Worm (Caenorhabditis elegans): Measurements from ENCODE around the gene ttr-51.

The ttr-51 gene

DNA sequence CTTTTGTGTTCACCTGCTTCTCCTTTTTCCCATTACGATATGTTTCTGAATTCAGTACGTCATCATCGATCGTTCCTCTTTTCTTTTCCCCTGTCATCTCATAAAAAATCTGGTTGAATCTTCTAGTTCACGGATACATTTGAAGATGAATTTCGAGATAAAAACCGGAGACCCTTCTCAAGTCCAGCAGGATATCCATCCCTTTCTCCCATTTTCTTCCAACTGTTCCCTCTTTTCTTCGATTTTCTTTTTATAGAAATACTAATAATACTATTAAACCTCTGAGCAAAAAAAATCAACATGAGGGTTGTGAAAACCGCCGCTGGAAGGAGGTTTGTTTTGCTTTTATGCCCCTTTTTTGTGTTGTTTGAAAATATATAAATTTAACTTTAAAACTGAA lies 3.8 kb upstream of the ttr-51 start, which contains the start of gene bus-12:
Gene bus-12, plus strand, starts transcription at position 301 of the 400 bp plus-strand sequence.
- TF ChIP-seq nhr-67 (tag; optimal IDR thresholded peaks at IDR 0.05) (no peak), elt-1 (tag; optimal IDR thresholded peaks at IDR 0.05) (no peak), aly-2 (tag; optimal IDR thresholded peaks at IDR 0.05) (no peak), lin-15B (tag; optimal IDR thresholded peaks at IDR 0.05) (no peak), pha-4 (tag; optimal IDR thresholded peaks at IDR 0.05) (no peak), nhr-12 (tag; optimal IDR thresholded peaks at IDR 0.05) (no peak), ZK546.5 (tag; optimal IDR thresholded peaks at IDR 0.05) (no peak), snpc-4 (tag; optimal IDR thresholded peaks at IDR 0.05) (no peak), nhr-25 (tag; optimal IDR thresholded peaks at IDR 0.05) (no peak), nhr-237 (tag; optimal IDR thresholded peaks at IDR 0.05) (no peak), egl-5 (tag; optimal IDR thresholded peaks at IDR 0.05) (no peak), elt-2 (tag; optimal IDR thresholded peaks at IDR 0.05) (no peak), ceh-16 (tag; optimal IDR thresholded peaks at IDR 0.05) (no peak), mdl-1 (tag; optimal IDR thresholded peaks at IDR 0.05) (no peak), pqm-1 (tag; optimal IDR thresholded peaks at IDR 0.05) (no peak)

DNA sequence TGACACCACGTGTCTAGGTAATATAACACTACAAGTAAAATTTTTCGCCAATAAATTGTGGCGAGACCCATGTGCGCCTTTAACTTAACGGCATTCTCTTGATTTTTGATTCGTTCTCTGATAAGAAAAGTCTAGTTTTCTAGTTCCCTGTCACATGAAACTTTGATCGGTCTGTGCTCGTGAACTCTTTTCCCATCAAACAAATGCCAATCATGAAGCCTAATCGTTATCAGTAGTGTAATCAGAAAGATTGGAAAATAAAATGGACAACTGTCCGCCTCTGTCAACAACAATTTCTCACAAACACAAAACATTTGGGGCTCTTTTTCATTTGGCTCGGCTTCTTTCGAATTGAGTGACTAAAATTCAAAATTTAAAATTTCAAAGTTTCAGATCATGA lies 1.7 kb upstream of the ttr-51 start, which contains the start of gene ttr-45:
Gene ttr-45, plus strand, starts transcription at position 385 of the 400 bp plus-strand sequence.
- TF ChIP-seq lin-39 (tag; optimal IDR thresholded peaks at IDR 0.05) = peak; percentile 5
- TF ChIP-seq R02D3.7 (tag; optimal IDR thresholded peaks at IDR 0.05) = no peak
- peak; percentile 98 for TF ChIP-seq elt-2 (tag; optimal IDR thresholded peaks at IDR 0.05)
- no peak for TF ChIP-seq fos-1 (tag; optimal IDR thresholded peaks at IDR 0.05)
- no peak for TF ChIP-seq tbx-2 (tag; optimal IDR thresholded peaks at IDR 0.05)
- TF ChIP-seq elt-1 (tag; optimal IDR thresholded peaks at IDR 0.05) = no peak
- peak; percentile 73 for TF ChIP-seq egl-5 (tag; optimal IDR thresholded peaks at IDR 0.05)
- peak; percentile 24 for TF ChIP-seq nfya-1 (tag; optimal IDR thresholded peaks at IDR 0.05; ENCODE audit: insufficient read depth)
- TF ChIP-seq nhr-28 (tag; optimal IDR thresholded peaks at IDR 0.05) = no peak
- TF ChIP-seq pha-4 (tag; optimal IDR thresholded peaks at IDR 0.05) = peak; percentile 52
- peak; percentile 92 for TF ChIP-seq pqm-1 (tag; optimal IDR thresholded peaks at IDR 0.05)
- peak; percentile 61 for TF ChIP-seq jun-1 (tag; optimal IDR thresholded peaks at IDR 0.05)
- no peak for TF ChIP-seq eor-1 (tag; optimal IDR thresholded peaks at IDR 0.05)
- no peak for TF ChIP-seq nhr-237 (tag; optimal IDR thresholded peaks at IDR 0.05)

- TF ChIP-seq tbx-2 (tag; optimal IDR thresholded peaks at IDR 0.05) (no peak), ama-1 (optimal IDR thresholded peaks at IDR 0.05) (peak; percentile 33)
Measured at ce11 chrIV:13250243-13250642, 1.9 kb downstream of the ttr-51 start.

DNA sequence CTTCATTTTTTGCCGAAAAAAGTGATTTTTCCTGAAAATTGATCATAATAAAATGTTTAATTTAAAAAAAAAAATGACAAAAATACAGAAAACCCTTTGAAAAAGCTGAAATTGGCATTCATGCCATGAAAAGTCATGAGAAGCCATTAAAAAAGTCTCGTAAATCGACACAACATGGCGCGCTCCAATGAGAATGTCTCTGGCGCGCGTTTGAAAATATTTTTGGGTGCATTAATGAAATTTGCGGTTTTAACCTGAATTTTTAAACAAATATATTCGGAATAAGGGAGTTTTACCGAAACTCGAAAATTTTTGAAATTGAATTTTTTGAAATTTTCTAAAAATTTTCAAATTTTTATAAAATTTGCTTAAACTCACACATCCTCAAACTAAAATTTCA lies 4.3 kb downstream of the ttr-51 start:
- no peak for TF ChIP-seq nhr-23 (tag; optimal IDR thresholded peaks at IDR 0.05)
- TF ChIP-seq fkh-2 (tag; optimal IDR thresholded peaks at IDR 0.05) = no peak

- TF ChIP-seq nhr-23 (tag; optimal IDR thresholded peaks at IDR 0.05) = no peak
- TF ChIP-seq sea-2 (GFP tag; optimal IDR thresholded peaks at IDR 0.05) = no peak
- no peak for TF ChIP-seq nhr-67 (tag; optimal IDR thresholded peaks at IDR 0.05)
- TF ChIP-seq elt-1 (tag; optimal IDR thresholded peaks at IDR 0.05) = no peak
- TF ChIP-seq mdl-1 (tag; optimal IDR thresholded peaks at IDR 0.05) = no peak
Measured at ce11 chrIV:13246961-13247360, 5.2 kb downstream of the ttr-51 start, which contains the start of gene JC8.7. TSS of gene JC8.7 (plus strand) at chrIV:13247261.

ce11 chrIV:13244024-13244423 lies 8.1 kb downstream of the ttr-51 start, which contains the start of gene cox-11:
TSS of gene cox-11 (plus strand) at chrIV:13244324.
- no peak for TF ChIP-seq nhr-11 (tag; optimal IDR thresholded peaks at IDR 0.05)
- TF ChIP-seq nhr-12 (tag; optimal IDR thresholded peaks at IDR 0.05) = no peak
- no peak for TF ChIP-seq jun-1 (tag; optimal IDR thresholded peaks at IDR 0.05)
- no peak for TF ChIP-seq unc-39 (tag; optimal IDR thresholded peaks at IDR 0.05)
- TF ChIP-seq fkh-10 (GFP tag; optimal IDR thresholded peaks at IDR 0.05) = no peak
- no peak for TF ChIP-seq egl-27 (tag; optimal IDR thresholded peaks at IDR 0.05)
- TF ChIP-seq fkh-2 (tag; optimal IDR thresholded peaks at IDR 0.05) = no peak
- TF ChIP-seq ceh-16 (tag; optimal IDR thresholded peaks at IDR 0.05) = no peak
- no peak for TF ChIP-seq ceh-9 (tag; optimal IDR thresholded peaks at IDR 0.05)
- TF ChIP-seq nhr-23 (tag; optimal IDR thresholded peaks at IDR 0.05) = no peak
- TF ChIP-seq eor-1 (tag; optimal IDR thresholded peaks at IDR 0.05) = no peak
- no peak for TF ChIP-seq mml-1 (tag; optimal IDR thresholded peaks at IDR 0.05)
- TF ChIP-seq hmg-11 (tag; optimal IDR thresholded peaks at IDR 0.05) = no peak
- TF ChIP-seq nhr-76 (tag; optimal IDR thresholded peaks at IDR 0.05) = no peak

Measured in whole organism, L3 larva.